Worm (Caenorhabditis elegans) whole organism, L4 larva: ENCODE results near the gene D1054.1.

Experiments
- aha-1 ChIP-seq: fragments of 150-350 bp; peaks from one replicate; lab custom pipeline; 2014; ENCODE audit warnings: missing biosample characterization, missing genetic modification characterization
- ama-1 ChIP-seq: fragments of 150-350 bp; optimal IDR thresholded peaks from 2 replicates; lab custom pipeline; 2014; ENCODE audit warnings: inconsistent platforms, mixed read lengths
- ceh-32 ChIP-seq: sonication (generic microtip); optimal IDR thresholded peaks from 2 replicates; lab custom pipeline; 2016; ENCODE audit warnings: mild to moderate bottlenecking, missing genetic modification characterization, missing compliant biosample characterization; ENCODE audit not compliant: poor library complexity
- ces-1 ChIP-seq: fragments of 150-350 bp; sonication (generic microtip); optimal IDR thresholded peaks from 4 replicates; lab custom pipeline; 2014; ENCODE audit warnings: missing biosample characterization, missing genetic modification reagents, missing genetic modification characterization
- egl-27 ChIP-seq: sonication (generic microtip); optimal IDR thresholded peaks from 3 replicates; lab custom pipeline; 2017; ENCODE audit warnings: missing biosample characterization, missing genetic modification reagents, missing genetic modification characterization
- hmg-1.1 ChIP-seq: fragments of 200-800 bp; sonication (Bioruptor generic); IDR thresholded peaks from 2 replicates; pipeline ENCODE4 v1.3.6; 2022; ENCODE audit warnings: missing genetic modification reagents, missing genetic modification characterization, missing compliant biosample characterization
- lin-15B ChIP-seq: fragments of 150-350 bp; sonication (generic microtip); optimal IDR thresholded peaks from 3 replicates; lab custom pipeline; 2014; ENCODE audit warnings: missing biosample characterization, missing genetic modification characterization
- mdt-29 ChIP-seq: fragments of 200-800 bp; sonication (Bioruptor generic); IDR thresholded peaks from 2 replicates; pipeline ENCODE4 v1.3.6; 2022; ENCODE audit warnings: missing genetic modification reagents, missing genetic modification characterization, missing compliant biosample characterization
- nhr-11 ChIP-seq: fragments of 150-350 bp; optimal IDR thresholded peaks from 2 replicates; lab custom pipeline; 2014; ENCODE audit warnings: missing biosample characterization, missing genetic modification characterization
- nhr-111 ChIP-seq: fragments of 200-800 bp; sonication (Bioruptor generic); optimal IDR thresholded peaks from 2 replicates; lab custom pipeline; 2018; ENCODE audit warnings: mild to moderate bottlenecking, missing genetic modification characterization, missing compliant biosample characterization
- nhr-237 ChIP-seq: sonication (generic microtip); optimal IDR thresholded peaks from 2 replicates; lab custom pipeline; 2017; ENCODE audit warnings: missing biosample characterization, missing genetic modification characterization
- pha-4 ChIP-seq, 2 experiments: fragments of 150-350 bp in 1 of 2; fragments of 200-800 bp in 1 of 2; sonication (Bioruptor generic) in 1 of 2; IDR thresholded peaks in 1 of 2; optimal IDR thresholded peaks in 1 of 2; 2 replicates each; pipeline versions ENCODE4 v1.3.6 to Lab custom; 2014 to 2022; ENCODE audit warnings: missing genetic modification characterization in 2 of 2, missing genetic modification reagents in 2 of 2, missing biosample characterization in 1 of 2, missing compliant biosample characterization in 1 of 2
- unc-39 ChIP-seq: sonication (generic microtip); optimal IDR thresholded peaks from 2 replicates; lab custom pipeline; 2017; ENCODE audit warnings: missing biosample characterization, missing genetic modification characterization
- zfp-2 ChIP-seq: sonication (generic microtip); optimal IDR thresholded peaks from 2 replicates; lab custom pipeline; 2016; ENCODE audit warnings: mild to moderate bottlenecking, missing genetic modification characterization, missing compliant biosample characterization

- TF ChIP-seq egl-27 (tag; lab: Kevin White, UChicago) (no peak), mdt-29 (GFP tag; lab: Robert Waterston, UW) (no peak), ces-1 (GFP tag; lab: Kevin White, UChicago) (no peak), hmg-1.1 (GFP tag; lab: Robert Waterston, UW) (no peak), pha-4 (GFP tag; IDR thresholded peaks at IDR 0.05; lab: Robert Waterston, UW) (no peak), pha-4 (tag; optimal IDR thresholded peaks at IDR 0.05; lab: Kevin White, UChicago) (no peak), unc-39 (tag; lab: Kevin White, UChicago) (no peak), nhr-111 (no peak), ceh-32 (tag; lab: Kevin White, UChicago) (no peak), nhr-11 (no peak), nhr-237 (tag; lab: Kevin White, UChicago) (no peak), ama-1 (no peak), lin-15B (tag; lab: Kevin White, UChicago) (no peak), zfp-2 (tag; lab: Kevin White, UChicago) (no peak), aha-1 (tag; lab: Kevin White, UChicago) (no peak)
Observed at ce11 chrV:10754050-10754449, 16.0 kb downstream of the D1054.1 start, which contains the start of gene F28H7.7.
